Fruit fly (Drosophila melanogaster): Measurements from ENCODE around the gene Prp3.

The Prp3 gene

dm6 chr3L:19940349-19940748, 30.2 kb downstream of the Prp3 start:
- TF ChIP-seq Ets21C (GFP tag; optimal IDR thresholded peaks at IDR 0.05) (no peak), CG3919 (GFP tag; optimal IDR thresholded peaks at IDR 0.05) (no peak), CG11902 (GFP tag; optimal IDR thresholded peaks at IDR 0.05) (no peak), Eip78C (GFP tag) (no peak), CG6792 (GFP tag; optimal IDR thresholded peaks at IDR 0.05) (no peak), Smox (GFP tag; optimal IDR thresholded peaks at IDR 0.05) (no peak)

dm6 chr3L:19941162-19941561, 31.1 kb downstream of the Prp3 start:
- TF ChIP-seq CG6163 (GFP tag; IDR thresholded peaks at IDR 0.05) (no peak), CG6792 (GFP tag; optimal IDR thresholded peaks at IDR 0.05) (no peak), CG15336 (GFP tag; IDR thresholded peaks at IDR 0.05) (no peak), CG10669 (GFP tag; optimal IDR thresholded peaks at IDR 0.05) (no peak), Eip75B (GFP tag; optimal IDR thresholded peaks at IDR 0.05) (no peak), Smox (GFP tag; optimal IDR thresholded peaks at IDR 0.05) (no peak), fd59A (GFP tag; optimal IDR thresholded peaks at IDR 0.05) (no peak), esn (GFP tag; optimal IDR thresholded peaks at IDR 0.05) (no peak), CG3919 (GFP tag; optimal IDR thresholded peaks at IDR 0.05) (no peak), CG11902 (GFP tag; optimal IDR thresholded peaks at IDR 0.05) (no peak), dac (GFP tag; optimal IDR thresholded peaks at IDR 0.05) (no peak), Lpt (GFP tag; optimal IDR thresholded peaks at IDR 0.05) (no peak), Gug (GFP tag; IDR thresholded peaks at IDR 0.05) (no peak), Eip78C (GFP tag) (no peak), dsx (GFP tag; optimal IDR thresholded peaks at IDR 0.05; ENCODE audit: poor library complexity, severe bottlenecking) (no peak), eg (GFP tag; IDR thresholded peaks at IDR 0.05) (no peak), CG8632 (GFP tag; optimal IDR thresholded peaks at IDR 0.05) (no peak), CG16779 (tag; optimal IDR thresholded peaks at IDR 0.05) (no peak), topi (GFP tag; optimal IDR thresholded peaks at IDR 0.05) (no peak)

- TF ChIP-seq Ets21C (GFP tag; optimal IDR thresholded peaks at IDR 0.05): no peak
- no peak for TF ChIP-seq CG6163 (GFP tag; IDR thresholded peaks at IDR 0.05)
- TF ChIP-seq svp (GFP tag): peak; percentile 64
- no peak for TF ChIP-seq lz (GFP tag; optimal IDR thresholded peaks at IDR 0.05)
- peak; percentile 39 for TF ChIP-seq vri (GFP tag; optimal IDR thresholded peaks at IDR 0.05)
- no peak for TF ChIP-seq Met (GFP tag; optimal IDR thresholded peaks at IDR 0.05)
Measured at dm6 chr3L:19945469-19945868, 35.4 kb downstream of the Prp3 start.

dm6 chr3L:19951035-19951434, 40.9 kb downstream of the Prp3 start, which contains the start of gene CG32219:
CG32219 (minus strand) TSS chr3L:19951135.
- TF ChIP-seq CG3919 (GFP tag; optimal IDR thresholded peaks at IDR 0.05): no peak
- TF ChIP-seq vri (GFP tag; optimal IDR thresholded peaks at IDR 0.05): no peak
- no peak for TF ChIP-seq cyc (GFP tag; optimal IDR thresholded peaks at IDR 0.05)
- TF ChIP-seq fkh (GFP tag; optimal IDR thresholded peaks at IDR 0.05): no peak
- TF ChIP-seq CG3032 (tag; optimal IDR thresholded peaks at IDR 0.05): no peak
- no peak for TF ChIP-seq CG8119 (GFP tag; IDR thresholded peaks at IDR 0.05)
- TF ChIP-seq CG10669 (GFP tag; optimal IDR thresholded peaks at IDR 0.05): no peak
- TF ChIP-seq Sox15 (GFP tag; optimal IDR thresholded peaks at IDR 0.05): no peak
- TF ChIP-seq CG11902 (GFP tag; optimal IDR thresholded peaks at IDR 0.05): no peak
- TF ChIP-seq CG31627 (GFP tag; optimal IDR thresholded peaks at IDR 0.05): no peak
- no peak for TF ChIP-seq CG1621 (tag; optimal IDR thresholded peaks at IDR 0.05)
- no peak for TF ChIP-seq fd85E (GFP tag; optimal IDR thresholded peaks at IDR 0.05)
- no peak for TF ChIP-seq CG6854 (GFP tag; optimal IDR thresholded peaks at IDR 0.05)
- TF ChIP-seq Sox102F (GFP tag; optimal IDR thresholded peaks at IDR 0.05): no peak

- TF ChIP-seq CG3032 (tag; optimal IDR thresholded peaks at IDR 0.05) (no peak), CG10631 (GFP tag; optimal IDR thresholded peaks at IDR 0.05) (no peak), lz (GFP tag; optimal IDR thresholded peaks at IDR 0.05) (no peak), CG11294 (GFP tag; IDR thresholded peaks at IDR 0.05) (no peak), CG16779 (tag; optimal IDR thresholded peaks at IDR 0.05) (no peak), CG8319 (GFP tag; optimal IDR thresholded peaks at IDR 0.05) (no peak), cyc (GFP tag; optimal IDR thresholded peaks at IDR 0.05) (no peak), Sox14 (GFP tag; optimal IDR thresholded peaks at IDR 0.05) (no peak), ss (GFP tag; optimal IDR thresholded peaks at IDR 0.05) (no peak), Met (GFP tag; optimal IDR thresholded peaks at IDR 0.05) (no peak), fkh (GFP tag; optimal IDR thresholded peaks at IDR 0.05) (no peak), salr (GFP tag; optimal IDR thresholded peaks at IDR 0.05) (no peak), CG1621 (tag; optimal IDR thresholded peaks at IDR 0.05) (no peak), Blimp-1 (GFP tag; optimal IDR thresholded peaks at IDR 0.05) (no peak), Ets96B (tag; optimal IDR thresholded peaks at IDR 0.05) (no peak), Gug (GFP tag; IDR thresholded peaks at IDR 0.05) (no peak), CG6163 (GFP tag; IDR thresholded peaks at IDR 0.05) (no peak), CG32006 (GFP tag; optimal IDR thresholded peaks at IDR 0.05) (no peak), Ets21C (GFP tag; optimal IDR thresholded peaks at IDR 0.05) (no peak)
Measured at dm6 chr3L:19951868-19952267, 41.8 kb downstream of the Prp3 start, which contains the start of gene CG34258. CG34258 (minus strand) TSS chr3L:19951968.
